Worm (Caenorhabditis elegans): ENCODE data around the gene adal-1.

adal-1 gene

ce11 chrII:6893589-6894245 is at the start of gene adal-1:
Gene adal-1 (minus strand): TSS chrII:6893639.
- no peak for TF ChIP-seq Y116A8C.19 (tag; optimal IDR thresholded peaks at IDR 0.05; ENCODE audit: borderline replicate concordance)
- no peak for TF ChIP-seq vab-15 (tag; optimal IDR thresholded peaks at IDR 0.05)
- no peak for TF ChIP-seq lir-3 (tag; optimal IDR thresholded peaks at IDR 0.05; ENCODE audit: poor library complexity)
- TF ChIP-seq nhr-76 (tag; optimal IDR thresholded peaks at IDR 0.05) = no peak
- no peak for TF ChIP-seq fkh-4 (tag; optimal IDR thresholded peaks at IDR 0.05; ENCODE audit: borderline replicate concordance)
- TF ChIP-seq blmp-1 (tag; optimal IDR thresholded peaks at IDR 0.05) = peak; percentile 43
- no peak for TF ChIP-seq snu-23 (GFP tag; optimal IDR thresholded peaks at IDR 0.05)
- TF ChIP-seq unc-30 (tag; optimal IDR thresholded peaks at IDR 0.05) = no peak
- TF ChIP-seq sup-37 (GFP tag; optimal IDR thresholded peaks at IDR 0.05) = no peak
- no peak for TF ChIP-seq ceh-8 (GFP tag; optimal IDR thresholded peaks at IDR 0.05)
- TF ChIP-seq sox-4 (tag; optimal IDR thresholded peaks at IDR 0.05) = no peak
- TF ChIP-seq lsy-2 (tag; optimal IDR thresholded peaks at IDR 0.05) = peak in 1 of 2 experiments; percentile 37
- peak in 1 of 2 experiments; percentile 20 for TF ChIP-seq efl-1 (optimal IDR thresholded peaks at IDR 0.05)
- TF ChIP-seq efl-1 (GFP tag; optimal IDR thresholded peaks at IDR 0.05 in 1 of 2) = peak in 1 of 2 experiments; percentile 81
- no peak for TF ChIP-seq alr-1 (tag; optimal IDR thresholded peaks at IDR 0.05; ENCODE audit: borderline replicate concordance)

ce11 chrII:6941520-6941919 is 48.1 kb upstream of the adal-1 start:
- peak; percentile 7 for TF ChIP-seq fkh-10 (GFP tag; optimal IDR thresholded peaks at IDR 0.05)
- no peak for TF ChIP-seq unc-30 (tag; optimal IDR thresholded peaks at IDR 0.05)
- TF ChIP-seq nhr-71 (tag; optimal IDR thresholded peaks at IDR 0.05) = peak; percentile 6
- no peak for TF ChIP-seq rnt-1 (tag; optimal IDR thresholded peaks at IDR 0.05)
- TF ChIP-seq fkh-8 (tag; optimal IDR thresholded peaks at IDR 0.05) = peak; percentile 17
- no peak for TF ChIP-seq vab-15 (tag; optimal IDR thresholded peaks at IDR 0.05)
- peak; percentile 25 for TF ChIP-seq unc-86 (tag; optimal IDR thresholded peaks at IDR 0.05)
- TF ChIP-seq nhr-77 (tag; optimal IDR thresholded peaks at IDR 0.05) = no peak
- no peak for TF ChIP-seq hlh-17 (GFP tag; optimal IDR thresholded peaks at IDR 0.05; ENCODE audit: borderline replicate concordance)
- peak; percentile 70 for TF ChIP-seq lin-14 (GFP tag; optimal IDR thresholded peaks at IDR 0.05)

- no peak for TF ChIP-seq rnt-1 (tag; optimal IDR thresholded peaks at IDR 0.05)
- peak; percentile 16 for TF ChIP-seq mep-1 (tag; optimal IDR thresholded peaks at IDR 0.05)
- TF ChIP-seq lin-14 (GFP tag; optimal IDR thresholded peaks at IDR 0.05) = peak; percentile 28
- peak; percentile 40 for TF ChIP-seq fkh-8 (tag; optimal IDR thresholded peaks at IDR 0.05)
Measured at ce11 chrII:6940726-6941230, 47.3 kb upstream of the adal-1 start.

ce11 chrII:6939873-6940272 is 46.4 kb upstream of the adal-1 start:
- TF ChIP-seq zip-4 (GFP tag; optimal IDR thresholded peaks at IDR 0.05) = no peak
- no peak for TF ChIP-seq fkh-8 (tag; optimal IDR thresholded peaks at IDR 0.05)
- no peak for TF ChIP-seq dsc-1 (tag; optimal IDR thresholded peaks at IDR 0.05)
- no peak for TF ChIP-seq xbp-1 (tag; optimal IDR thresholded peaks at IDR 0.05)
- TF ChIP-seq lin-14 (GFP tag; optimal IDR thresholded peaks at IDR 0.05) = peak; percentile 3
- no peak for TF ChIP-seq rnt-1 (tag; optimal IDR thresholded peaks at IDR 0.05)
- TF ChIP-seq C34B4.2 (tag; optimal IDR thresholded peaks at IDR 0.05) = no peak

- TF ChIP-seq nhr-90 (tag; optimal IDR thresholded peaks at IDR 0.05; ENCODE audit: poor library complexity) = no peak
- TF ChIP-seq nhr-19 (GFP tag; conservative IDR thresholded peaks at IDR 0.05) = no peak
- peak; percentile 2 for TF ChIP-seq fkh-8 (tag; optimal IDR thresholded peaks at IDR 0.05)
- TF ChIP-seq ztf-4 (tag; optimal IDR thresholded peaks at IDR 0.05) = no peak
- TF ChIP-seq dsc-1 (tag; optimal IDR thresholded peaks at IDR 0.05) = peak; percentile 32
- TF ChIP-seq tbx-2 (tag; optimal IDR thresholded peaks at IDR 0.05) = no peak
Measured at ce11 chrII:6937057-6937456, 43.6 kb upstream of the adal-1 start.

Measured in whole organism, L1 larva.